Fruit fly (Drosophila melanogaster) whole organism, embryonic: Measurements from ENCODE around the gene Swip-1.
A peak's percentile ranks its signal among the peaks of the same experiment; 100 is the strongest.

ENCODE experiments used
- ATbp ChIP-seq: fragments of 200-800 bp; sonication (Bioruptor generic); optimal IDR thresholded peaks from 2 replicates; lab custom pipeline; 2017; ENCODE audit warnings: missing biosample characterization, mild to moderate bottlenecking, missing genetic modification characterization, missing genetic modification reagents
- Antp ChIP-seq: fragments of 200-800 bp; sonication (Bioruptor generic); optimal IDR thresholded peaks from 3 replicates; lab custom pipeline; 2016; ENCODE audit warnings: missing biosample characterization, missing genetic modification characterization
- Asciz ChIP-seq: fragments of 200-800 bp; sonication (Bioruptor generic); optimal IDR thresholded peaks from 2 replicates; lab custom pipeline; 2017; ENCODE audit warnings: missing biosample characterization, mild to moderate bottlenecking, missing genetic modification characterization, missing genetic modification reagents
- CG12236 ChIP-seq: fragments of 200-800 bp; sonication (Bioruptor generic); optimal IDR thresholded peaks from 2 replicates; lab custom pipeline; 2016; ENCODE audit warnings: missing biosample characterization, missing genetic modification characterization
- CG12391 ChIP-seq: fragments of 200-800 bp; sonication (Bioruptor generic); optimal IDR thresholded peaks from 3 replicates; lab custom pipeline; 2018; ENCODE audit warnings: missing biosample characterization, mild to moderate bottlenecking, missing genetic modification characterization, moderate library complexity
- CG13287 ChIP-seq: fragments of 200-800 bp; sonication (Bioruptor generic); IDR thresholded peaks from 2 replicates; pipeline ENCODE4 v1.3.6; 2022; ENCODE audit warnings: missing biosample characterization, missing genetic modification characterization; ENCODE audit not compliant: partially characterized antibody
- CG13296 ChIP-seq: fragments of 200-800 bp; sonication (Bioruptor generic); optimal IDR thresholded peaks from 3 replicates; lab custom pipeline; 2018; ENCODE audit warnings: missing biosample characterization, mild to moderate bottlenecking, missing genetic modification characterization
- CG14860 ChIP-seq: fragments of 200-800 bp; sonication (Bioruptor generic); IDR thresholded peaks from 3 replicates; pipeline ENCODE4 v1.3.6; 2022; ENCODE audit warnings: missing biosample characterization, missing genetic modification characterization; ENCODE audit not compliant: partially characterized antibody
- CG17612 ChIP-seq: fragments of 200-800 bp; sonication (Bioruptor generic); IDR thresholded peaks from 2 replicates; pipeline ENCODE4 v1.3.6; 2022; ENCODE audit warnings: missing biosample characterization, missing genetic modification characterization
- CG17829 ChIP-seq: fragments of 200-800 bp; optimal IDR thresholded peaks from 2 replicates; lab custom pipeline; 2019; ENCODE audit warnings: missing biosample characterization, mild to moderate bottlenecking, missing genetic modification characterization, moderate library complexity
- CG1792 ChIP-seq: fragments of 200-800 bp; sonication (Bioruptor generic); optimal IDR thresholded peaks from 2 replicates; lab custom pipeline; 2016; ENCODE audit warnings: missing biosample characterization, missing genetic modification characterization
- CG6813 ChIP-seq: fragments of 200-800 bp; sonication (Bioruptor generic); optimal IDR thresholded peaks from 2 replicates; lab custom pipeline; 2017; ENCODE audit warnings: missing biosample characterization, missing genetic modification characterization, mild to moderate bottlenecking, moderate library complexity, missing genetic modification reagents
- CG6854 ChIP-seq: fragments of 200-800 bp; sonication (Bioruptor generic); optimal IDR thresholded peaks from 3 replicates; lab custom pipeline; 2017; ENCODE audit warnings: missing biosample characterization, mild to moderate bottlenecking, missing genetic modification characterization
- CG7745 ChIP-seq: fragments of 200-800 bp; sonication (Bioruptor generic); optimal IDR thresholded peaks from 2 replicates; lab custom pipeline; 2018; ENCODE audit warnings: missing biosample characterization, mild to moderate bottlenecking, missing genetic modification characterization, moderate library complexity
- CG9215 ChIP-seq: fragments of 200-800 bp; sonication (Bioruptor generic); IDR thresholded peaks from 2 replicates; pipeline ENCODE4 v1.3.6; 2022; ENCODE audit warnings: missing biosample characterization, missing genetic modification characterization
- CG9876 ChIP-seq: fragments of 200-800 bp; sonication (Bioruptor generic); optimal IDR thresholded peaks from 2 replicates; lab custom pipeline; 2016; ENCODE audit warnings: missing biosample characterization, missing genetic modification characterization
- CHES-1-like ChIP-seq: fragments of 200-800 bp; sonication (Bioruptor generic); optimal IDR thresholded peaks from 2 replicates; lab custom pipeline; 2016; ENCODE audit warnings: missing biosample characterization, missing genetic modification characterization
- Chrac-16 ChIP-seq: fragments of 200-800 bp; sonication (Bioruptor generic); optimal IDR thresholded peaks from 3 replicates; lab custom pipeline; 2016; ENCODE audit warnings: missing biosample characterization, missing genetic modification characterization
- CkIIα-i1 ChIP-seq: fragments of 200-800 bp; sonication (Bioruptor generic); IDR thresholded peaks from 2 replicates; pipeline ENCODE4 v1.3.6; 2022; ENCODE audit warnings: missing biosample characterization, missing genetic modification characterization
- Doc2 ChIP-seq: fragments of 200-800 bp; sonication (Bioruptor generic); IDR thresholded peaks from 2 replicates; pipeline ENCODE4 v1.3.6; 2022; ENCODE audit warnings: missing biosample characterization, missing genetic modification characterization
- Fer2 ChIP-seq: fragments of 200-800 bp; sonication (Bioruptor generic); optimal IDR thresholded peaks from 2 replicates; lab custom pipeline; 2018; ENCODE audit warnings: missing biosample characterization, mild to moderate bottlenecking, missing genetic modification characterization, moderate library complexity
- Fer3 ChIP-seq: fragments of 200-800 bp; sonication (Bioruptor generic); optimal IDR thresholded peaks from 2 replicates; lab custom pipeline; 2018; ENCODE audit warnings: missing biosample characterization, mild to moderate bottlenecking, missing genetic modification characterization, moderate library complexity
- GATAe ChIP-seq: fragments of 200-800 bp; sonication (Bioruptor generic); conservative IDR thresholded peaks from 2 replicates; pipeline ENCODE4 v1.3.6; 2022; ENCODE audit warnings: missing biosample characterization, missing genetic modification characterization
- HLH3B ChIP-seq: fragments of 200-800 bp; sonication (Bioruptor generic); IDR thresholded peaks from 2 replicates; pipeline ENCODE4 v1.3.6; 2022; ENCODE audit warnings: missing biosample characterization, missing genetic modification characterization
- HmgD ChIP-seq: fragments of 200-800 bp; sonication (Bioruptor generic); optimal IDR thresholded peaks from 3 replicates; lab custom pipeline; 2016; ENCODE audit warnings: missing biosample characterization, missing genetic modification characterization
- Hsf ChIP-seq: fragments of 200-800 bp; sonication (Bioruptor generic); optimal IDR thresholded peaks from 3 replicates; lab custom pipeline; 2016; ENCODE audit warnings: missing biosample characterization, missing genetic modification characterization
- Mes4 ChIP-seq: fragments of 200-800 bp; sonication (Bioruptor generic); optimal IDR thresholded peaks from 2 replicates; lab custom pipeline; 2016; ENCODE audit warnings: missing biosample characterization, missing genetic modification characterization
- NFAT ChIP-seq: fragments of 200-800 bp; sonication (Bioruptor generic); IDR thresholded peaks from 2 replicates; pipeline ENCODE4 v1.3.6; 2022; ENCODE audit warnings: missing biosample characterization, missing genetic modification characterization
- Ptx1 ChIP-seq: fragments of 200-800 bp; sonication (Bioruptor generic); IDR thresholded peaks from 2 replicates; pipeline ENCODE4 v1.3.6; 2022; ENCODE audit warnings: missing biosample characterization, missing genetic modification characterization
- Spps ChIP-seq: fragments of 200-800 bp; sonication (Bioruptor generic); optimal IDR thresholded peaks from 2 replicates; lab custom pipeline; 2018; ENCODE audit warnings: missing biosample characterization, mild to moderate bottlenecking, missing genetic modification characterization
- Taf1 ChIP-seq: fragments of 200-800 bp; sonication (Bioruptor generic); IDR thresholded peaks from 2 replicates; pipeline ENCODE4 v1.3.6; 2022; ENCODE audit warnings: missing biosample characterization, missing genetic modification characterization
- amos ChIP-seq: fragments of 200-800 bp; sonication (Bioruptor generic); IDR thresholded peaks from 2 replicates; pipeline ENCODE4 v1.3.6; 2022; ENCODE audit warnings: missing biosample characterization, missing genetic modification characterization; ENCODE audit not compliant: partially characterized antibody
- crp ChIP-seq, 2 experiments: fragments of 200-800 bp; sonication (Bioruptor generic); optimal IDR thresholded peaks; 2 replicates in 1 of 2; 3 replicates in 1 of 2; lab custom pipeline; 2017; ENCODE audit warnings: missing biosample characterization in 2 of 2, missing genetic modification characterization in 2 of 2, mild to moderate bottlenecking in 1 of 2, moderate library complexity in 1 of 2
- da ChIP-seq: fragments of 200-800 bp; sonication (Bioruptor generic); optimal IDR thresholded peaks from 2 replicates; lab custom pipeline; 2016; ENCODE audit warnings: missing biosample characterization, missing genetic modification characterization
- danr ChIP-seq: fragments of 200-800 bp; sonication (Bioruptor generic); IDR thresholded peaks from 2 replicates; pipeline ENCODE4 v1.3.6; 2022; ENCODE audit warnings: missing biosample characterization, missing genetic modification characterization
- dati ChIP-seq: fragments of 200-800 bp; sonication (Bioruptor generic); IDR thresholded peaks from 2 replicates; pipeline ENCODE4 v1.3.6; 2022; ENCODE audit warnings: missing biosample characterization, missing genetic modification characterization
- dmrt99B ChIP-seq: fragments of 200-800 bp; sonication (Bioruptor generic); optimal IDR thresholded peaks from 2 replicates; lab custom pipeline; 2018; ENCODE audit warnings: missing biosample characterization, mild to moderate bottlenecking, missing genetic modification characterization, moderate library complexity
- en ChIP-seq: fragments of 200-800 bp; sonication (Bioruptor generic); optimal IDR thresholded peaks from 2 replicates; lab custom pipeline; 2016; ENCODE audit warnings: missing biosample characterization, missing genetic modification characterization
- lola ChIP-seq, 3 experiments: fragments of >200 bp in 2 of 3; fragments of 200-800 bp in 1 of 3; sonication (Bioruptor generic) in 1 of 3; optimal IDR thresholded peaks; 2 replicates each; lab custom pipeline; 2017 to 2019; ENCODE audit warnings: missing biosample characterization in 3 of 3, missing genetic modification characterization in 3 of 3, mild to moderate bottlenecking in 1 of 3, moderate library complexity in 1 of 3
- nerfin-2 ChIP-seq: fragments of 200-800 bp; sonication (Bioruptor generic); IDR thresholded peaks from 2 replicates; pipeline ENCODE4 v1.3.6; 2022; ENCODE audit warnings: missing biosample characterization, missing genetic modification characterization; ENCODE audit not compliant: partially characterized antibody
- repo ChIP-seq: fragments of 200-800 bp; sonication (Bioruptor generic); optimal IDR thresholded peaks from 2 replicates; lab custom pipeline; 2016; ENCODE audit warnings: missing biosample characterization, missing genetic modification characterization
- scrt ChIP-seq: fragments of 200-800 bp; sonication (Bioruptor generic); optimal IDR thresholded peaks from 2 replicates; lab custom pipeline; 2018; ENCODE audit warnings: missing biosample characterization, mild to moderate bottlenecking, missing genetic modification characterization, moderate library complexity
- so ChIP-seq: fragments of 200-800 bp; sonication (Bioruptor generic); IDR thresholded peaks from 3 replicates; pipeline ENCODE4 v1.3.6; 2022; ENCODE audit warnings: missing biosample characterization, missing genetic modification characterization
- sqz ChIP-seq: fragments of 200-800 bp; sonication (Bioruptor generic); optimal IDR thresholded peaks from 3 replicates; lab custom pipeline; 2018; ENCODE audit warnings: missing biosample characterization, mild to moderate bottlenecking, missing genetic modification characterization
- tap ChIP-seq: fragments of 200-800 bp; optimal IDR thresholded peaks from 3 replicates; lab custom pipeline; 2019; ENCODE audit warnings: missing biosample characterization, mild to moderate bottlenecking, missing genetic modification characterization, moderate library complexity
- tna ChIP-seq: fragments of 200-800 bp; sonication (Bioruptor generic); IDR thresholded peaks from 2 replicates; pipeline ENCODE4 v1.3.6; 2022; ENCODE audit warnings: missing biosample characterization, missing genetic modification characterization; ENCODE audit not compliant: partially characterized antibody
- twi ChIP-seq: fragments of 200-800 bp; optimal IDR thresholded peaks from 2 replicates; lab custom pipeline; 2019; ENCODE audit warnings: missing biosample characterization, mild to moderate bottlenecking, missing genetic modification characterization, moderate library complexity
- zen2 ChIP-seq: fragments of 200-800 bp; sonication (Bioruptor generic); IDR thresholded peaks from 3 replicates; pipeline ENCODE4 v1.3.6; 2022; ENCODE audit warnings: missing biosample characterization, missing genetic modification characterization; ENCODE audit not compliant: partially characterized antibody
- zfh2 ChIP-seq: fragments of 200-800 bp; sonication (Bioruptor generic); optimal IDR thresholded peaks from 2 replicates; lab custom pipeline; 2016; ENCODE audit warnings: missing biosample characterization, missing genetic modification characterization

The Swip-1 gene

dm6 chr2L:19026491-19027197 lies 39.6 kb upstream of the Swip-1 start (continued):
- TF ChIP-seq CG14860 (no peak), twi (tag; lab: Kevin White, UChicago) (peak; percentile 10), dmrt99B (tag; lab: Kevin White, UChicago) (peak; percentile 81), amos (GFP tag; lab: Robert Waterston, UW) (no peak), HmgD (GFP tag; lab: Kevin White, UChicago) (no peak), Ptx1 (GFP tag; lab: Robert Waterston, UW) (peak; percentile 61), CHES-1-like (GFP tag; lab: Kevin White, UChicago) (no peak), lola (GFP tag; optimal IDR thresholded peaks at IDR 0.05; lab: Kevin White, UChicago) (no peak), NFAT (GFP tag; lab: Robert Waterston, UW) (no peak), Doc2 (GFP tag; lab: Robert Waterston, UW) (no peak), HLH3B (peak; percentile 48; the same call in 1 of the 2 replicates), CG6813 (GFP tag; lab: Kevin White, UChicago) (peak; percentile 48), CG13296 (peak; percentile 77), Fer2 (tag; lab: Kevin White, UChicago) (peak; percentile 33), CG13287 (no peak), so (GFP tag; lab: Robert Waterston, UW) (peak; percentile 64; the same call in 1 of the 3 replicates), da (GFP tag; lab: Kevin White, UChicago) (no peak), ATbp (GFP tag; lab: Kevin White, UChicago) (peak; percentile 48), GATAe (GFP tag; lab: Robert Waterston, UW) (no peak), Hsf (GFP tag; lab: Kevin White, UChicago) (peak; percentile 40), en (GFP tag; lab: Kevin White, UChicago) (no peak), CG6854 (GFP tag; lab: Kevin White, UChicago) (peak; percentile 63), CG1792 (no peak), Mes4 (GFP tag; lab: Kevin White, UChicago) (no peak), Taf1 (GFP tag; lab: Robert Waterston, UW) (no peak), CG7745 (no peak), CG17829 (tag; lab: Kevin White, UChicago) (peak; percentile 21), tna (GFP tag; lab: Robert Waterston, UW) (no peak), CG9876 (GFP tag; lab: Kevin White, UChicago) (no peak), sqz (GFP tag; lab: Kevin White, UChicago) (no peak), CG12391 (peak; percentile 66), scrt (peak; percentile 64), danr (GFP tag; lab: Robert Waterston, UW) (no peak), Fer3 (peak; percentile 32), zfh2 (GFP tag; lab: Kevin White, UChicago) (peak; percentile 45), Chrac-16 (GFP tag; lab: Kevin White, UChicago) (peak; percentile 23), Asciz (GFP tag; lab: Kevin White, UChicago) (peak; percentile 25), CG17612 (GFP tag; lab: Robert Waterston, UW) (no peak), repo (GFP tag; lab: Kevin White, UChicago) (no peak), nerfin-2 (GFP tag; lab: Robert Waterston, UW) (no peak), CkIIα-i1 (GFP tag; lab: Robert Waterston, UW) (no peak), CG12236 (GFP tag; lab: Kevin White, UChicago) (no peak), tap (peak; percentile 41), Spps (tag; lab: Kevin White, UChicago) (no peak), crp (GFP tag; optimal IDR thresholded peaks at IDR 0.05; lab: Kevin White, UChicago) (no peak), CG9215 (peak; percentile 46), dati (no peak), zen2 (GFP tag; lab: Robert Waterston, UW) (0 out of 3 replicates have a peak, but pooled peaks have one; percentile 3), Antp (GFP tag; lab: Kevin White, UChicago) (no peak)
